Fruit fly (Drosophila melanogaster) whole organism, prepupa: ENCODE data around the gene ase.

Source experiments
- CG10669 ChIP-seq: fragments of 200-800 bp; sonication (Bioruptor generic); optimal IDR thresholded peaks from 3 replicates; lab custom pipeline; 2018; ENCODE audit warnings: missing biosample characterization, mild to moderate bottlenecking, missing genetic modification characterization, moderate library complexity
- CG11294 ChIP-seq: fragments of 200-800 bp; sonication (Bioruptor generic); IDR thresholded peaks from 2 replicates; pipeline ENCODE4 v1.3.6; 2022; ENCODE audit warnings: missing biosample characterization, missing genetic modification characterization
- CG11902 ChIP-seq: fragments of 200-800 bp; sonication (Bioruptor generic); optimal IDR thresholded peaks from 3 replicates; lab custom pipeline; 2016; ENCODE audit warnings: missing biosample characterization, missing genetic modification characterization
- CG1621 ChIP-seq: fragments of 200-800 bp; sonication (Bioruptor generic); optimal IDR thresholded peaks from 3 replicates; lab custom pipeline; 2018; ENCODE audit warnings: missing biosample characterization, mild to moderate bottlenecking, missing genetic modification characterization
- CG3032 ChIP-seq: fragments of 200-800 bp; optimal IDR thresholded peaks from 2 replicates; lab custom pipeline; 2019; ENCODE audit warnings: missing biosample characterization, mild to moderate bottlenecking, missing genetic modification characterization, moderate library complexity
- CG3919 ChIP-seq: fragments of 200-800 bp; sonication (Bioruptor generic); optimal IDR thresholded peaks from 3 replicates; lab custom pipeline; 2016; ENCODE audit warnings: missing biosample characterization, missing genetic modification characterization
- CG4318 ChIP-seq: fragments of 200-800 bp; sonication (Bioruptor generic); optimal IDR thresholded peaks from 3 replicates; lab custom pipeline; 2017; ENCODE audit warnings: missing biosample characterization, mild to moderate bottlenecking, missing genetic modification characterization
- CG6163 ChIP-seq: fragments of 200-800 bp; sonication (Bioruptor generic); IDR thresholded peaks from 3 replicates; pipeline ENCODE4 v1.3.6; 2022; ENCODE audit warnings: missing biosample characterization, missing genetic modification characterization
- CG6276 ChIP-seq: fragments of 200-800 bp; sonication (Bioruptor generic); optimal IDR thresholded peaks from 2 replicates; lab custom pipeline; 2017; ENCODE audit warnings: missing biosample characterization, mild to moderate bottlenecking, missing genetic modification characterization
- CG6808 ChIP-seq: fragments of 200-800 bp; sonication (Bioruptor generic); optimal IDR thresholded peaks from 3 replicates; lab custom pipeline; 2017; ENCODE audit warnings: missing biosample characterization, missing genetic modification characterization, mild to moderate bottlenecking, moderate library complexity, missing genetic modification reagents
- CG7368 ChIP-seq: fragments of 200-800 bp; sonication (Bioruptor generic); optimal IDR thresholded peaks from 3 replicates; lab custom pipeline; 2016; ENCODE audit warnings: missing biosample characterization, missing genetic modification characterization
- CG8119 ChIP-seq: fragments of 200-800 bp; sonication (Bioruptor generic); IDR thresholded peaks from 3 replicates; pipeline ENCODE4 v1.3.6; 2022; ENCODE audit warnings: missing biosample characterization, missing genetic modification characterization
- CG8319 ChIP-seq: fragments of 200-800 bp; sonication (Bioruptor generic); optimal IDR thresholded peaks from 3 replicates; lab custom pipeline; 2016; ENCODE audit warnings: missing biosample characterization, missing genetic modification characterization
- CG8632 ChIP-seq: fragments of 200-800 bp; sonication (Bioruptor generic); optimal IDR thresholded peaks from 3 replicates; lab custom pipeline; 2016; ENCODE audit warnings: missing biosample characterization, missing genetic modification characterization
- CG9139 ChIP-seq: fragments of 200-800 bp; sonication (Bioruptor generic); optimal IDR thresholded peaks from 3 replicates; lab custom pipeline; 2017; ENCODE audit warnings: missing biosample characterization, mild to moderate bottlenecking, missing genetic modification characterization
- Eip78C ChIP-seq: fragments of 200-800 bp; sonication (Bioruptor generic); peaks from one replicate; lab custom pipeline; 2016; ENCODE audit warnings: missing biosample characterization, missing genetic modification characterization
- Eip93F ChIP-seq: fragments of 200-800 bp; sonication (Bioruptor generic); optimal IDR thresholded peaks from 2 replicates; lab custom pipeline; 2016; ENCODE audit warnings: missing biosample characterization, mild to moderate bottlenecking, missing genetic modification characterization
- Ets96B ChIP-seq: fragments of 200-800 bp; optimal IDR thresholded peaks from 2 replicates; lab custom pipeline; 2019; ENCODE audit warnings: missing biosample characterization, mild to moderate bottlenecking, missing genetic modification characterization, moderate library complexity
- Hr4 ChIP-seq: fragments of 200-800 bp; sonication (Bioruptor generic); optimal IDR thresholded peaks from 3 replicates; lab custom pipeline; 2016; ENCODE audit warnings: missing biosample characterization, missing genetic modification characterization
- Lpt ChIP-seq: fragments of 200-800 bp; sonication (Bioruptor generic); optimal IDR thresholded peaks from 3 replicates; lab custom pipeline; 2016; ENCODE audit warnings: missing biosample characterization, missing genetic modification characterization
- Met ChIP-seq: fragments of 200-800 bp; sonication (Bioruptor generic); optimal IDR thresholded peaks from 3 replicates; lab custom pipeline; 2016; ENCODE audit warnings: missing biosample characterization, missing genetic modification characterization
- OdsH ChIP-seq: fragments of 200-800 bp; sonication (Bioruptor generic); optimal IDR thresholded peaks from 3 replicates; lab custom pipeline; 2016; ENCODE audit warnings: missing biosample characterization, missing genetic modification characterization
- Sox15 ChIP-seq: fragments of 200-800 bp; sonication (Bioruptor generic); optimal IDR thresholded peaks from 3 replicates; lab custom pipeline; 2016; ENCODE audit warnings: missing biosample characterization, missing genetic modification characterization
- achi ChIP-seq: fragments of 200-800 bp; sonication (Bioruptor generic); optimal IDR thresholded peaks from 3 replicates; lab custom pipeline; 2016; ENCODE audit warnings: missing biosample characterization, missing genetic modification characterization
- acj6 ChIP-seq: fragments of 200-800 bp; sonication (Bioruptor generic); optimal IDR thresholded peaks from 3 replicates; lab custom pipeline; 2016; ENCODE audit warnings: missing biosample characterization, missing genetic modification characterization
- cyc ChIP-seq: fragments of 200-800 bp; sonication (Bioruptor generic); optimal IDR thresholded peaks from 3 replicates; lab custom pipeline; 2016; ENCODE audit warnings: missing biosample characterization, missing genetic modification characterization
- dac ChIP-seq: fragments of 200-800 bp; sonication (Bioruptor generic); optimal IDR thresholded peaks from 2 replicates; lab custom pipeline; 2017; ENCODE audit warnings: missing biosample characterization, mild to moderate bottlenecking, missing genetic modification characterization
- dsx ChIP-seq: fragments of 200-800 bp; optimal IDR thresholded peaks from 3 replicates; lab custom pipeline; 2019; ENCODE audit warnings: missing biosample characterization, mild to moderate bottlenecking, missing genetic modification characterization, moderate library complexity; ENCODE audit not compliant: poor library complexity, severe bottlenecking
- esn ChIP-seq: fragments of 200-800 bp; sonication (Bioruptor generic); optimal IDR thresholded peaks from 2 replicates; lab custom pipeline; 2016; ENCODE audit warnings: missing biosample characterization, mild to moderate bottlenecking, missing genetic modification characterization, moderate library complexity
- fd59A ChIP-seq: fragments of 200-800 bp; sonication (Bioruptor generic); optimal IDR thresholded peaks from 2 replicates; lab custom pipeline; 2017; ENCODE audit warnings: missing biosample characterization, mild to moderate bottlenecking, missing genetic modification characterization, missing genetic modification reagents
- fd85E ChIP-seq: fragments of 200-800 bp; sonication (Bioruptor generic); optimal IDR thresholded peaks from 3 replicates; lab custom pipeline; 2016; ENCODE audit warnings: missing biosample characterization, missing genetic modification characterization
- net ChIP-seq: fragments of 200-800 bp; sonication (Bioruptor generic); optimal IDR thresholded peaks from 3 replicates; lab custom pipeline; 2016; ENCODE audit warnings: missing biosample characterization, missing genetic modification characterization
- pdm3 ChIP-seq: fragments of 200-800 bp; sonication (Bioruptor generic); optimal IDR thresholded peaks from 3 replicates; lab custom pipeline; 2016; ENCODE audit warnings: missing biosample characterization, missing genetic modification characterization
- salr ChIP-seq, 2 experiments: fragments of 200-800 bp; sonication (Bioruptor generic); optimal IDR thresholded peaks; 3 replicates each; lab custom pipeline; 2016 to 2018; ENCODE audit warnings: missing biosample characterization in 2 of 2, missing genetic modification characterization in 2 of 2, mild to moderate bottlenecking in 1 of 2
- spab ChIP-seq: fragments of 200-800 bp; sonication (Bioruptor generic); optimal IDR thresholded peaks from 2 replicates; lab custom pipeline; 2017; ENCODE audit warnings: missing biosample characterization, mild to moderate bottlenecking, missing genetic modification characterization, missing genetic modification reagents
- ss ChIP-seq, 2 experiments: fragments of 200-800 bp; sonication (Bioruptor generic); optimal IDR thresholded peaks; 2 replicates in 1 of 2; 3 replicates in 1 of 2; lab custom pipeline; 2017 to 2018; ENCODE audit warnings: mild to moderate bottlenecking in 2 of 2, missing biosample characterization in 2 of 2, missing genetic modification characterization in 2 of 2, moderate library complexity in 1 of 2
- svp ChIP-seq: fragments of 200-800 bp; sonication (Bioruptor generic); peaks from one replicate; lab custom pipeline; 2016; ENCODE audit warnings: missing biosample characterization, missing genetic modification characterization
- topi ChIP-seq: fragments of 200-800 bp; sonication (Bioruptor generic); optimal IDR thresholded peaks from 3 replicates; lab custom pipeline; 2016; ENCODE audit warnings: missing biosample characterization, missing genetic modification characterization

Gene ase

DNA sequence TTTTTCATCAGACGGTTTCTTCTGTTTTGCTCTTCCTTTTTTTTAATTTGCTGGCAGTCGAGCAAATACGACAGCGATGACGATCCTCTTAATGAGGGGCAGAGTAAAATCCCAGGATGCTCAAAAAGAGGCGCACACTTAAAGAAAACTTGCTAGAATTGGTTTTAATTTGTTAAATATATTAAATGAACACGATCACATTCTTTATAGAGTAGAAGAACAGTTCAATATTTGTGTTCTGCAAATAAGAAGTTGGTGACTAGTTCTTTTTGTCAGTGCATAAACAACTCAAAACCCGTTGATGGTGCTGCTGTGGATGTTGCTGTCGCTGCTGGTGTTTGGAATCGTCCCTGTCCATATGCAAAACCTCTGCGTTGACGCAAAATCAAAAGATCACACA, 12.3 kb upstream of the ase start (continued):
- TF ChIP-seq CG8119 (peak; percentile 63), CG1621 (tag; lab: Kevin White, UChicago) (peak; percentile 44), CG11902 (GFP tag; lab: Kevin White, UChicago) (peak; percentile 34), CG6808 (peak; percentile 59), salr (GFP tag; optimal IDR thresholded peaks at IDR 0.05; lab: Kevin White, UChicago) (peak; percentile 39 to 40), Sox15 (peak; percentile 24), CG8632 (GFP tag; lab: Kevin White, UChicago) (peak; percentile 65), acj6 (GFP tag; lab: Kevin White, UChicago) (peak; percentile 74), pdm3 (GFP tag; lab: Kevin White, UChicago) (peak; percentile 71), CG6276 (GFP tag; lab: Kevin White, UChicago) (peak; percentile 9), CG11294 (GFP tag; lab: Robert Waterston, UW) (no peak), Met (peak; percentile 86), CG4318 (GFP tag; lab: Kevin White, UChicago) (no peak), CG8319 (GFP tag; lab: Kevin White, UChicago) (peak; percentile 53), topi (GFP tag; lab: Kevin White, UChicago) (peak; percentile 81), Hr4 (GFP tag; lab: Kevin White, UChicago) (peak; percentile 36), cyc (peak; percentile 75), dac (GFP tag; lab: Kevin White, UChicago) (no peak)

DNA sequence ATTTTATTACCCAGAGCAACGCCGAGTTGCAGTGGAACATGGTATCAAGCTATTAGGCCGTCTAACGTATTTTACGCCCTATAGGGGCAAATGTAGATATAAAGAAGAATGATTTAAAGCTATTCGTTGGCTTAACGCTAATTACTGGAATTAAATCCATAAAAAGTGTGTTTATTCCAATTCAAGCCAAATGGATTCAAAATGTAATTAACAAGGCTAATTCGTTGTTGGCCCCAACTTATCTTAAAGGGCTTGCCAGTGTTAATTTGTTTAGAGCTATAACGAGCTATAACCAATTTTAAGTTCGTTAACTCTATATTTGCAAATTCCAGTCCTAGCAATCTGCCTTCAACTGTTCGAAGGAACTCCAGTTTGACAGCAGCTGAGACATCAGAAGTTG, 11.6 kb upstream of the ase start:
- no peak for TF ChIP-seq Lpt (GFP tag; lab: Kevin White, UChicago)
- TF ChIP-seq svp (GFP tag; lab: Kevin White, UChicago): peak; percentile 69
- peak; percentile 51 for TF ChIP-seq Eip78C (GFP tag; lab: Kevin White, UChicago)
- no peak for TF ChIP-seq topi (GFP tag; lab: Kevin White, UChicago)
- TF ChIP-seq, all 60 proteins: peak for 2

DNA sequence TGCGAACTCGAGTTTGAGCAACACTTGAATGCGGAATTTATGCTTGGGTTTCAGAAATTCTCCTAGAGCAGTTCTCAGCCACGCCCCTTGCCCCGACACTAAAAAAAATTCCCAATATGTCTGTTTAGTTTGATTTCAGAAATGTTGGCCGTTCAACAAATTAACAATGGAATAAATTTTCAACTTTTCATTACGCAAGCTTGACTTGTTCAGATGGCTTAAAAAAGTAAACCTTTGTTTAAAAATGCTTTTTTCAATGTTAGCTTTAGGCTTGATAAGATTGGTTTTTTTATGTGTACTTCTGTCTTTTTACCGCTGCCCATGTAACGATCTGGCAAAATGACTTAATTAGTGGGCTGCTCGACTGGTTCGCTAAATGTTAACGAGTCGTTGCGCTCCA, 7.8 kb upstream of the ase start:
- peak; percentile 76 for TF ChIP-seq Eip78C (GFP tag; lab: Kevin White, UChicago)
- TF ChIP-seq Hr4 (GFP tag; lab: Kevin White, UChicago): no peak
- peak; percentile 41 for TF ChIP-seq fd59A (GFP tag; lab: Kevin White, UChicago)
- peak; percentile 37; the same call in 1 of the 3 replicates for TF ChIP-seq CG6163 (GFP tag; lab: Robert Waterston, UW)
- peak; percentile 22 for TF ChIP-seq achi (GFP tag; lab: Kevin White, UChicago)
- peak; percentile 38 for TF ChIP-seq dsx (GFP tag; lab: Kevin White, UChicago)
- TF ChIP-seq pdm3 (GFP tag; lab: Kevin White, UChicago): peak; percentile 11
- no peak for TF ChIP-seq CG8632 (GFP tag; lab: Kevin White, UChicago)
- TF ChIP-seq OdsH (GFP tag; lab: Kevin White, UChicago): peak; percentile 13
- peak; percentile 60 for TF ChIP-seq CG3032 (tag; lab: Kevin White, UChicago)
- peak; percentile 42 for TF ChIP-seq CG6808
- no peak for TF ChIP-seq Eip93F (GFP tag; lab: Kevin White, UChicago)
- no peak for TF ChIP-seq Lpt (GFP tag; lab: Kevin White, UChicago)
- peak; percentile 48 for TF ChIP-seq spab (GFP tag; lab: Kevin White, UChicago)
- TF ChIP-seq salr (GFP tag; optimal IDR thresholded peaks at IDR 0.05; lab: Kevin White, UChicago): peak in 1 of 2 experiments; percentile 30
- peak; percentile 51 for TF ChIP-seq CG10669 (GFP tag; lab: Kevin White, UChicago)
- peak; percentile 10 for TF ChIP-seq CG3919 (GFP tag; lab: Kevin White, UChicago)
- TF ChIP-seq CG6276 (GFP tag; lab: Kevin White, UChicago): no peak
- peak; percentile 3 for TF ChIP-seq CG9139
- peak; percentile 42 to 47 for TF ChIP-seq ss (GFP tag; optimal IDR thresholded peaks at IDR 0.05; lab: Kevin White, UChicago)
- peak; percentile 37 for TF ChIP-seq CG1621 (tag; lab: Kevin White, UChicago)
- TF ChIP-seq Ets96B: peak; percentile 54

DNA sequence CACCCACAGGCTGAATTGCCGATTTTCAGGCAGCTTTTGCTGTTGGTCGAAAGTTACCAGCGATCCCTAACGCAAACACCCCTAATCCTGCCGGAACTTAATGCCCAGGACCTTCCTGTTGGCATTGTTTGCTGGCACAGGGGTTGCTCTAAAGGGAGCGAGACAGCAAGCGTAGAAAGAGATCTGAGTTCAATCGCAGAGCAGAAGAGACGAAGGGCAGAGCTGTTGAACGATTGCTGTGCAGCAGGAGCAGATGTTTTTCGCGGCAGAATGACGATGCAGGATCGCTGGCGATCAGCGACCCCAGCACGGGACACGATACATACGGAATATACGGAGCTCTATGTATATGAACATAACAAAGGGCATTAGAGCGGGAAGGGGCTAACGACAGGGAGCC, 3.6 kb upstream of the ase start:
- TF ChIP-seq net (GFP tag; lab: Kevin White, UChicago) (no peak), spab (GFP tag; lab: Kevin White, UChicago) (no peak), CG7368 (GFP tag; lab: Kevin White, UChicago) (no peak), CG3032 (tag; lab: Kevin White, UChicago) (no peak), esn (GFP tag; lab: Kevin White, UChicago) (no peak), fd85E (GFP tag; lab: Kevin White, UChicago) (no peak)
